Worm (Caenorhabditis elegans) whole organism, dauer: Measurements from ENCODE around the gene trx-1.

Experiments
- unc-62 ChIP-seq: sonication (generic microtip); optimal IDR thresholded peaks from 2 replicates; lab custom pipeline; 2017; ENCODE audit warnings: missing biosample characterization, missing genetic modification reagents, missing genetic modification characterization

trx-1 gene

ce11 chrII:7709301-7709754 lies 44.1 kb downstream of the trx-1 start, which contains the start of gene sre-1:
sre-1 (plus strand) TSS chrII:7709704.
- TF ChIP-seq unc-62 (GFP tag; lab: Kevin White, UChicago) = no peak

ce11 chrII:7708540-7708939 lies 44.9 kb downstream of the trx-1 start, which contains the start of gene B0495.9:
B0495.9 (minus strand) TSS chrII:7708710.
- TF ChIP-seq unc-62 (GFP tag; lab: Kevin White, UChicago) = no peak

ce11 chrII:7707383-7707782 lies 46.0 kb downstream of the trx-1 start, which contains the start of gene luc-7L:
luc-7L (minus strand) TSS chrII:7707483.
- no peak for TF ChIP-seq unc-62 (GFP tag; lab: Kevin White, UChicago)

ce11 chrII:7705152-7705551 lies 48.2 kb downstream of the trx-1 start, which contains the start of gene B0495.7:
B0495.7 (minus strand) TSS chrII:7705233.
- TF ChIP-seq unc-62 (GFP tag; lab: Kevin White, UChicago) = no peak

- no peak for TF ChIP-seq unc-62 (GFP tag; lab: Kevin White, UChicago)
These were observed 49.0 kb downstream of the trx-1 start for ce11 chrII:7704387-7704786.
